Worm (Caenorhabditis elegans) whole organism, midembryonic: ENCODE results near the gene gst-14.
A peak's percentile ranks its signal among the peaks of the same experiment; 100 is the strongest.

Experiments
- T22C8.4 ChIP-seq: fragments of 200-800 bp; sonication (Bioruptor generic); IDR thresholded peaks from 2 replicates; pipeline ENCODE4 v1.3.6; 2022; ENCODE audit warnings: missing genetic modification characterization, missing compliant biosample characterization
- cog-1 ChIP-seq: sonication (generic microtip); optimal IDR thresholded peaks from 2 replicates; lab custom pipeline; 2016; ENCODE audit warnings: missing genetic modification characterization, missing compliant biosample characterization
- flt-1 ChIP-seq: fragments of 200-800 bp; sonication (Bioruptor generic); IDR thresholded peaks from 2 replicates; pipeline ENCODE4 v1.3.6; 2022; ENCODE audit warnings: missing genetic modification characterization, missing compliant biosample characterization
- klf-2 ChIP-seq: fragments of 200-800 bp; sonication (Bioruptor generic); conservative IDR thresholded peaks from 2 replicates; pipeline ENCODE4 v1.3.6; 2022; ENCODE audit warnings: missing genetic modification reagents, missing genetic modification characterization, missing compliant biosample characterization
- med-1 ChIP-seq: sonication (generic microtip); optimal IDR thresholded peaks from 2 replicates; lab custom pipeline; 2017; ENCODE audit warnings: missing genetic modification characterization, mild to moderate bottlenecking, missing compliant biosample characterization, antibody characterized with exemption, missing genetic modification reagents; ENCODE audit not compliant: insufficient read depth
- ref-1 ChIP-seq: fragments of 200-800 bp; sonication (Bioruptor generic); conservative IDR thresholded peaks from 2 replicates; pipeline ENCODE4 v1.3.6; 2022; ENCODE audit warnings: missing genetic modification reagents, missing genetic modification characterization, missing compliant biosample characterization
- tab-1 ChIP-seq: fragments of 200-800 bp; sonication (Bioruptor generic); IDR thresholded peaks from 2 replicates; pipeline ENCODE4 v1.3.6; 2022; ENCODE audit warnings: missing genetic modification characterization, missing compliant biosample characterization
- ztf-23 ChIP-seq: fragments of 200-800 bp; sonication (Bioruptor generic); IDR thresholded peaks from 2 replicates; pipeline ENCODE4 v1.3.6; 2022; ENCODE audit warnings: missing genetic modification reagents, missing genetic modification characterization, missing compliant biosample characterization
- ztf-29 ChIP-seq: fragments of 200-800 bp; sonication (Bioruptor generic); IDR thresholded peaks from 2 replicates; pipeline ENCODE4 v1.3.6; 2022; ENCODE audit warnings: missing genetic modification reagents, missing genetic modification characterization, missing compliant biosample characterization

Gene gst-14

ce11 chrII:13575018-13575948 is 40.6 kb downstream of the gst-14 start, which contains the start of the genes mrpl-37 and lin-38:
mrpl-37 (minus strand) TSS chrII:13575068.
lin-38 (plus strand) TSS chrII:13575925.
- TF ChIP-seq med-1 (no peak), cog-1 (tag; lab: Kevin White, UChicago) (peak; percentile 33), klf-2 (GFP tag; lab: Robert Waterston, UW) (no peak), flt-1 (GFP tag; lab: Robert Waterston, UW) (no peak; the same call in 1 of the 2 replicates), T22C8.4 (GFP tag; lab: Robert Waterston, UW) (peak; percentile 24; the same call in 1 of the 2 replicates), ref-1 (GFP tag; lab: Robert Waterston, UW) (no peak), tab-1 (GFP tag; lab: Robert Waterston, UW) (no peak), ztf-29 (no peak)

- TF ChIP-seq ztf-23 (no peak), T22C8.4 (GFP tag; lab: Robert Waterston, UW) (no peak)
Measured at ce11 chrII:13574395-13574794, 41.5 kb downstream of the gst-14 start.

- TF ChIP-seq ref-1 (GFP tag; lab: Robert Waterston, UW) = no peak
- no peak for TF ChIP-seq T22C8.4 (GFP tag; lab: Robert Waterston, UW)
- TF ChIP-seq flt-1 (GFP tag; lab: Robert Waterston, UW) = no peak
- no peak for TF ChIP-seq ztf-23
- no peak for TF ChIP-seq tab-1 (GFP tag; lab: Robert Waterston, UW)
- TF ChIP-seq klf-2 (GFP tag; lab: Robert Waterston, UW) = no peak
- TF ChIP-seq med-1 = no peak
- no peak for TF ChIP-seq ztf-29
- TF ChIP-seq cog-1 (tag; lab: Kevin White, UChicago) = no peak
Measured at ce11 chrII:13567871-13568270, 48.0 kb downstream of the gst-14 start, which contains the start of gene Y48E1B.3. Y48E1B.3 (minus strand) TSS chrII:13567971.
